Fruit fly (Drosophila melanogaster) whole organism, prepupa: ENCODE measurements around the gene CG33253.

ENCODE experiments used
- Blimp-1 ChIP-seq: fragments of 200-800 bp; sonication (Bioruptor generic); optimal IDR thresholded peaks from 3 replicates; lab custom pipeline; 2017; ENCODE audit warnings: missing biosample characterization, missing genetic modification characterization, mild to moderate bottlenecking, moderate library complexity, missing genetic modification reagents
- CG10631 ChIP-seq: fragments of 200-800 bp; sonication (Bioruptor generic); optimal IDR thresholded peaks from 2 replicates; lab custom pipeline; 2016; ENCODE audit warnings: missing biosample characterization, missing genetic modification characterization
- CG10669 ChIP-seq: fragments of 200-800 bp; sonication (Bioruptor generic); optimal IDR thresholded peaks from 3 replicates; lab custom pipeline; 2018; ENCODE audit warnings: missing biosample characterization, mild to moderate bottlenecking, missing genetic modification characterization, moderate library complexity
- CG11294 ChIP-seq: fragments of 200-800 bp; sonication (Bioruptor generic); IDR thresholded peaks from 2 replicates; pipeline ENCODE4 v1.3.6; 2022; ENCODE audit warnings: missing biosample characterization, missing genetic modification characterization
- CG11762 ChIP-seq: fragments of 200-800 bp; sonication (Bioruptor generic); optimal IDR thresholded peaks from 3 replicates; lab custom pipeline; 2016; ENCODE audit warnings: missing biosample characterization, missing genetic modification characterization; ENCODE audit not compliant: insufficient read depth
- CG11902 ChIP-seq: fragments of 200-800 bp; sonication (Bioruptor generic); optimal IDR thresholded peaks from 3 replicates; lab custom pipeline; 2016; ENCODE audit warnings: missing biosample characterization, missing genetic modification characterization
- CG1621 ChIP-seq: fragments of 200-800 bp; sonication (Bioruptor generic); optimal IDR thresholded peaks from 3 replicates; lab custom pipeline; 2018; ENCODE audit warnings: missing biosample characterization, mild to moderate bottlenecking, missing genetic modification characterization
- CG3032 ChIP-seq: fragments of 200-800 bp; optimal IDR thresholded peaks from 2 replicates; lab custom pipeline; 2019; ENCODE audit warnings: missing biosample characterization, mild to moderate bottlenecking, missing genetic modification characterization, moderate library complexity
- CG31627 ChIP-seq: fragments of 200-800 bp; sonication (Bioruptor generic); optimal IDR thresholded peaks from 3 replicates; lab custom pipeline; 2016; ENCODE audit warnings: missing biosample characterization, missing genetic modification characterization
- CG32006 ChIP-seq: fragments of 200-800 bp; sonication (Bioruptor generic); optimal IDR thresholded peaks from 3 replicates; lab custom pipeline; 2017; ENCODE audit warnings: missing biosample characterization, mild to moderate bottlenecking, missing genetic modification characterization
- CG34406 ChIP-seq: fragments of 200-800 bp; sonication (Bioruptor generic); optimal IDR thresholded peaks from 3 replicates; lab custom pipeline; 2016; ENCODE audit warnings: missing biosample characterization, missing genetic modification characterization
- CG3919 ChIP-seq: fragments of 200-800 bp; sonication (Bioruptor generic); optimal IDR thresholded peaks from 3 replicates; lab custom pipeline; 2016; ENCODE audit warnings: missing biosample characterization, missing genetic modification characterization
- CG4318 ChIP-seq: fragments of 200-800 bp; sonication (Bioruptor generic); optimal IDR thresholded peaks from 3 replicates; lab custom pipeline; 2017; ENCODE audit warnings: missing biosample characterization, mild to moderate bottlenecking, missing genetic modification characterization
- CG6163 ChIP-seq: fragments of 200-800 bp; sonication (Bioruptor generic); IDR thresholded peaks from 3 replicates; pipeline ENCODE4 v1.3.6; 2022; ENCODE audit warnings: missing biosample characterization, missing genetic modification characterization
- CG6276 ChIP-seq: fragments of 200-800 bp; sonication (Bioruptor generic); optimal IDR thresholded peaks from 2 replicates; lab custom pipeline; 2017; ENCODE audit warnings: missing biosample characterization, mild to moderate bottlenecking, missing genetic modification characterization
- CG6792 ChIP-seq: fragments of 200-800 bp; sonication (Bioruptor generic); optimal IDR thresholded peaks from 3 replicates; lab custom pipeline; 2016; ENCODE audit warnings: missing biosample characterization, missing genetic modification characterization
- CG6808 ChIP-seq: fragments of 200-800 bp; sonication (Bioruptor generic); optimal IDR thresholded peaks from 3 replicates; lab custom pipeline; 2017; ENCODE audit warnings: missing biosample characterization, missing genetic modification characterization, mild to moderate bottlenecking, moderate library complexity, missing genetic modification reagents
- CG6854 ChIP-seq: fragments of 200-800 bp; sonication (Bioruptor generic); optimal IDR thresholded peaks from 2 replicates; lab custom pipeline; 2017; ENCODE audit warnings: missing biosample characterization, mild to moderate bottlenecking, missing genetic modification characterization
- CG8319 ChIP-seq: fragments of 200-800 bp; sonication (Bioruptor generic); optimal IDR thresholded peaks from 3 replicates; lab custom pipeline; 2016; ENCODE audit warnings: missing biosample characterization, missing genetic modification characterization
- CG9139 ChIP-seq: fragments of 200-800 bp; sonication (Bioruptor generic); optimal IDR thresholded peaks from 3 replicates; lab custom pipeline; 2017; ENCODE audit warnings: missing biosample characterization, mild to moderate bottlenecking, missing genetic modification characterization
- Eip75B ChIP-seq: fragments of 200-800 bp; sonication (Bioruptor generic); optimal IDR thresholded peaks from 3 replicates; lab custom pipeline; 2016; ENCODE audit warnings: missing biosample characterization, missing genetic modification characterization
- Eip78C ChIP-seq: fragments of 200-800 bp; sonication (Bioruptor generic); peaks from one replicate; lab custom pipeline; 2016; ENCODE audit warnings: missing biosample characterization, missing genetic modification characterization
- Eip93F ChIP-seq: fragments of 200-800 bp; sonication (Bioruptor generic); optimal IDR thresholded peaks from 2 replicates; lab custom pipeline; 2016; ENCODE audit warnings: missing biosample characterization, mild to moderate bottlenecking, missing genetic modification characterization
- Ets21C ChIP-seq: fragments of 200-800 bp; sonication (Bioruptor generic); optimal IDR thresholded peaks from 3 replicates; lab custom pipeline; 2016; ENCODE audit warnings: missing biosample characterization, missing genetic modification characterization
- Ets96B ChIP-seq: fragments of 200-800 bp; optimal IDR thresholded peaks from 2 replicates; lab custom pipeline; 2019; ENCODE audit warnings: missing biosample characterization, mild to moderate bottlenecking, missing genetic modification characterization, moderate library complexity
- Gug ChIP-seq: fragments of 200-800 bp; sonication (Bioruptor generic); IDR thresholded peaks from 2 replicates; pipeline ENCODE4 v1.3.6; 2022; ENCODE audit warnings: missing biosample characterization, missing genetic modification characterization
- Hr38 ChIP-seq: sonication (Bioruptor generic); optimal IDR thresholded peaks from 2 replicates; lab custom pipeline; 2016; ENCODE audit warnings: missing biosample characterization, missing genetic modification characterization
- Hr4 ChIP-seq: fragments of 200-800 bp; sonication (Bioruptor generic); optimal IDR thresholded peaks from 3 replicates; lab custom pipeline; 2016; ENCODE audit warnings: missing biosample characterization, missing genetic modification characterization
- Met ChIP-seq: fragments of 200-800 bp; sonication (Bioruptor generic); optimal IDR thresholded peaks from 3 replicates; lab custom pipeline; 2016; ENCODE audit warnings: missing biosample characterization, missing genetic modification characterization
- Smox ChIP-seq: fragments of 200-800 bp; sonication (Bioruptor generic); optimal IDR thresholded peaks from 3 replicates; lab custom pipeline; 2016; ENCODE audit warnings: missing biosample characterization, missing genetic modification characterization
- Sox102F ChIP-seq: fragments of 200-800 bp; sonication (Bioruptor generic); optimal IDR thresholded peaks from 2 replicates; lab custom pipeline; 2016; ENCODE audit warnings: missing biosample characterization, mild to moderate bottlenecking, missing genetic modification characterization
- Sox14 ChIP-seq: fragments of 200-800 bp; sonication (Bioruptor generic); optimal IDR thresholded peaks from 3 replicates; lab custom pipeline; 2016; ENCODE audit warnings: missing biosample characterization, missing genetic modification characterization
- achi ChIP-seq: fragments of 200-800 bp; sonication (Bioruptor generic); optimal IDR thresholded peaks from 3 replicates; lab custom pipeline; 2016; ENCODE audit warnings: missing biosample characterization, missing genetic modification characterization
- cyc ChIP-seq: fragments of 200-800 bp; sonication (Bioruptor generic); optimal IDR thresholded peaks from 3 replicates; lab custom pipeline; 2016; ENCODE audit warnings: missing biosample characterization, missing genetic modification characterization
- dac ChIP-seq: fragments of 200-800 bp; sonication (Bioruptor generic); optimal IDR thresholded peaks from 2 replicates; lab custom pipeline; 2017; ENCODE audit warnings: missing biosample characterization, mild to moderate bottlenecking, missing genetic modification characterization
- dsx ChIP-seq: fragments of 200-800 bp; optimal IDR thresholded peaks from 3 replicates; lab custom pipeline; 2019; ENCODE audit warnings: missing biosample characterization, mild to moderate bottlenecking, missing genetic modification characterization, moderate library complexity; ENCODE audit not compliant: poor library complexity, severe bottlenecking
- eg ChIP-seq: fragments of 200-800 bp; sonication (Bioruptor generic); IDR thresholded peaks from 3 replicates; pipeline ENCODE4 v1.3.6; 2022; ENCODE audit warnings: missing biosample characterization, missing genetic modification characterization
- esn ChIP-seq: fragments of 200-800 bp; sonication (Bioruptor generic); optimal IDR thresholded peaks from 2 replicates; lab custom pipeline; 2016; ENCODE audit warnings: missing biosample characterization, mild to moderate bottlenecking, missing genetic modification characterization, moderate library complexity
- fd59A ChIP-seq: fragments of 200-800 bp; sonication (Bioruptor generic); optimal IDR thresholded peaks from 2 replicates; lab custom pipeline; 2017; ENCODE audit warnings: missing biosample characterization, mild to moderate bottlenecking, missing genetic modification characterization, missing genetic modification reagents
- fd85E ChIP-seq: fragments of 200-800 bp; sonication (Bioruptor generic); optimal IDR thresholded peaks from 3 replicates; lab custom pipeline; 2016; ENCODE audit warnings: missing biosample characterization, missing genetic modification characterization
- fkh ChIP-seq: fragments of 200-800 bp; sonication (Bioruptor generic); optimal IDR thresholded peaks from 3 replicates; lab custom pipeline; 2017; ENCODE audit warnings: missing biosample characterization, mild to moderate bottlenecking, missing genetic modification characterization, moderate library complexity
- pdm3 ChIP-seq: fragments of 200-800 bp; sonication (Bioruptor generic); optimal IDR thresholded peaks from 3 replicates; lab custom pipeline; 2016; ENCODE audit warnings: missing biosample characterization, missing genetic modification characterization
- salr ChIP-seq, 2 experiments: fragments of 200-800 bp; sonication (Bioruptor generic); optimal IDR thresholded peaks; 3 replicates each; lab custom pipeline; 2016 to 2018; ENCODE audit warnings: missing biosample characterization in 2 of 2, missing genetic modification characterization in 2 of 2, mild to moderate bottlenecking in 1 of 2
- svp ChIP-seq: fragments of 200-800 bp; sonication (Bioruptor generic); peaks from one replicate; lab custom pipeline; 2016; ENCODE audit warnings: missing biosample characterization, missing genetic modification characterization
- topi ChIP-seq: fragments of 200-800 bp; sonication (Bioruptor generic); optimal IDR thresholded peaks from 3 replicates; lab custom pipeline; 2016; ENCODE audit warnings: missing biosample characterization, missing genetic modification characterization
- vri ChIP-seq: fragments of 200-800 bp; sonication (Bioruptor generic); optimal IDR thresholded peaks from 3 replicates; lab custom pipeline; 2016; ENCODE audit warnings: missing biosample characterization, mild to moderate bottlenecking, missing genetic modification characterization

CG33253 gene

dm6 chrX:19164726-19165125 lies 18.5 kb upstream of the CG33253 start (continued):
- TF ChIP-seq CG9139 (GFP tag; lab: Kevin White, UChicago) (no peak), CG11762 (no peak), CG11902 (GFP tag; lab: Kevin White, UChicago) (peak; percentile 18), fd59A (no peak), topi (GFP tag; lab: Kevin White, UChicago) (peak; percentile 62), CG3032 (tag; lab: Kevin White, UChicago) (no peak), CG10669 (no peak), achi (GFP tag; lab: Kevin White, UChicago) (peak; percentile 24), CG8319 (GFP tag; lab: Kevin White, UChicago) (no peak), CG6808 (no peak), eg (no peak), Eip78C (GFP tag; lab: Kevin White, UChicago) (peak; percentile 80), pdm3 (GFP tag; lab: Kevin White, UChicago) (peak; percentile 44), svp (GFP tag; lab: Kevin White, UChicago) (peak; percentile 88), CG4318 (GFP tag; lab: Kevin White, UChicago) (peak; percentile 19), salr (GFP tag; optimal IDR thresholded peaks at IDR 0.05; lab: Kevin White, UChicago) (no peak), Met (peak; percentile 75), Ets96B (tag; lab: Kevin White, UChicago) (no peak), Blimp-1 (GFP tag; lab: Kevin White, UChicago) (no peak), esn (GFP tag; lab: Kevin White, UChicago) (peak; percentile 79), Ets21C (peak; percentile 65), CG6163 (GFP tag; lab: Robert Waterston, UW) (no peak), cyc (GFP tag; lab: Kevin White, UChicago) (peak; percentile 52)

- TF ChIP-seq CG9139 (GFP tag; lab: Kevin White, UChicago), result peak; percentile 63
- TF ChIP-seq Sox14 (GFP tag; lab: Kevin White, UChicago), result no peak
- TF ChIP-seq dac (GFP tag; lab: Kevin White, UChicago), result no peak
- no peak for TF ChIP-seq CG3919 (GFP tag; lab: Kevin White, UChicago)
- peak in 1 of 2 experiments; percentile 18 for TF ChIP-seq salr (GFP tag; optimal IDR thresholded peaks at IDR 0.05; lab: Kevin White, UChicago)
- no peak for TF ChIP-seq Ets21C
- TF ChIP-seq svp (GFP tag; lab: Kevin White, UChicago), result no peak
- TF ChIP-seq Eip93F (GFP tag; lab: Kevin White, UChicago), result no peak
- TF ChIP-seq CG8319 (GFP tag; lab: Kevin White, UChicago), result no peak
- TF ChIP-seq CG4318 (GFP tag; lab: Kevin White, UChicago), result peak; percentile 21
- peak; percentile 49 for TF ChIP-seq dsx (GFP tag; lab: Kevin White, UChicago)
- peak; percentile 54 for TF ChIP-seq CG32006 (GFP tag; lab: Kevin White, UChicago)
- no peak for TF ChIP-seq CG6792
- no peak for TF ChIP-seq Hr38
- TF ChIP-seq CG10631, result no peak
- no peak for TF ChIP-seq Hr4 (GFP tag; lab: Kevin White, UChicago)
- TF ChIP-seq Eip75B (GFP tag; lab: Kevin White, UChicago), result no peak
- peak; percentile 48 for TF ChIP-seq CG6808
- peak; percentile 67 for TF ChIP-seq vri (GFP tag; lab: Kevin White, UChicago)
- no peak for TF ChIP-seq CG11294 (GFP tag; lab: Robert Waterston, UW)
- peak; percentile 67 for TF ChIP-seq eg
- peak; percentile 15 for TF ChIP-seq topi (GFP tag; lab: Kevin White, UChicago)
- no peak for TF ChIP-seq Sox102F (GFP tag; lab: Kevin White, UChicago)
- no peak for TF ChIP-seq fkh (GFP tag; lab: Kevin White, UChicago)
- TF ChIP-seq fd59A, result no peak
- no peak for TF ChIP-seq CG11762
- no peak for TF ChIP-seq achi (GFP tag; lab: Kevin White, UChicago)
- TF ChIP-seq CG1621 (tag; lab: Kevin White, UChicago), result peak; percentile 59
- no peak for TF ChIP-seq fd85E (GFP tag; lab: Kevin White, UChicago)
- peak; percentile 17 for TF ChIP-seq Smox (GFP tag; lab: Kevin White, UChicago)
- no peak for TF ChIP-seq CG34406 (GFP tag; lab: Kevin White, UChicago)
- peak; percentile 40 for TF ChIP-seq CG6276
- peak; percentile 16 for TF ChIP-seq esn (GFP tag; lab: Kevin White, UChicago)
- TF ChIP-seq Eip78C (GFP tag; lab: Kevin White, UChicago), result peak; percentile 86
- TF ChIP-seq CG6854 (GFP tag; lab: Kevin White, UChicago), result no peak
- TF ChIP-seq Gug, result no peak
- TF ChIP-seq cyc (GFP tag; lab: Kevin White, UChicago), result no peak
- TF ChIP-seq CG10669, result peak; percentile 18
- TF ChIP-seq CG31627 (GFP tag; lab: Kevin White, UChicago), result no peak
Observed at dm6 chrX:19165144-19166011, 17.8 kb upstream of the CG33253 start.
